Fruit fly (Drosophila melanogaster) whole organism, wandering third instar larva: ENCODE results near the gene Rheb.

Experiments
- Hr83 ChIP-seq: fragments of 200-300 bp; sonication (Bioruptor generic); optimal IDR thresholded peaks from 2 replicates; lab custom pipeline; 2016; ENCODE audit warnings: missing biosample characterization, mild to moderate bottlenecking, missing genetic modification characterization, moderate library complexity; ENCODE audit not compliant: poor library complexity, severe bottlenecking
- brk ChIP-seq: fragments of 200-800 bp; sonication (Bioruptor generic); optimal IDR thresholded peaks from 2 replicates; lab custom pipeline; 2016; ENCODE audit warnings: missing biosample characterization, mild to moderate bottlenecking, missing genetic modification characterization
- dl ChIP-seq, 2 experiments: fragments of 175-275, 200-275 bp in 1 of 2; fragments of 200-275 bp in 1 of 2; sonication (Bioruptor generic); optimal IDR thresholded peaks; lab custom pipeline; 2018; ENCODE audit warnings: mild to moderate bottlenecking in 2 of 2, missing biosample characterization in 2 of 2, missing genetic modification characterization in 2 of 2, moderate library complexity in 2 of 2; ENCODE audit not compliant: partially characterized antibody in 2 of 2, insufficient read depth in 1 of 2
- tai ChIP-seq: sonication (Bioruptor generic); optimal IDR thresholded peaks from 2 replicates; lab custom pipeline; 2016; ENCODE audit warnings: missing biosample characterization, missing genetic modification characterization
- usp ChIP-seq: fragments of >200 bp; optimal IDR thresholded peaks from 2 replicates; lab custom pipeline; 2017; ENCODE audit warnings: missing biosample characterization, missing genetic modification characterization

dm6 chr3R:5601044-5601523 is 32.4 kb downstream of the Rheb start, which contains the start of the genes kra and SecS:
- TF ChIP-seq tai (GFP tag; lab: Kevin White, UChicago) (no peak), dl (GFP tag; optimal IDR thresholded peaks at IDR 0.05; lab: Kevin White, UChicago; ENCODE audit: insufficient read depth in 1 of 2, partially characterized antibody in 2 of 2) (no peak), Hr83 (GFP tag; lab: Kevin White, UChicago) (peak; percentile 68), usp (GFP tag; lab: Kevin White, UChicago) (no peak), brk (GFP tag; lab: Kevin White, UChicago) (no peak)
